Worm (Caenorhabditis elegans) whole organism, young adult: ENCODE data around the gene egl-44.

Source experiments
- B0336.3 ChIP-seq: fragments of 200-800 bp; sonication (Bioruptor generic); IDR thresholded peaks from 2 replicates; pipeline ENCODE4 v1.3.6; 2022; ENCODE audit warnings: missing genetic modification characterization, missing compliant biosample characterization
- K12H6.12 ChIP-seq: fragments of 200-800 bp; sonication (Bioruptor generic); optimal IDR thresholded peaks from 2 replicates; lab custom pipeline; 2018; ENCODE audit warnings: mild to moderate bottlenecking, missing genetic modification characterization, missing compliant biosample characterization
- atf-7 ChIP-seq: sonication (generic microtip); optimal IDR thresholded peaks from 2 replicates; lab custom pipeline; 2017; ENCODE audit warnings: mild to moderate bottlenecking, missing genetic modification characterization, missing compliant biosample characterization
- ceh-79 ChIP-seq: sonication (generic microtip); optimal IDR thresholded peaks from 2 replicates; lab custom pipeline; 2017; ENCODE audit warnings: mild to moderate bottlenecking, missing genetic modification characterization, missing compliant biosample characterization
- die-1 ChIP-seq: sonication (generic microtip); optimal IDR thresholded peaks from 2 replicates; lab custom pipeline; 2016; ENCODE audit warnings: missing genotype, mild to moderate bottlenecking, missing genetic modification characterization, missing compliant biosample characterization
- hlh-26 ChIP-seq: fragments of 200-800 bp; sonication (Bioruptor generic); conservative IDR thresholded peaks from 2 replicates; pipeline ENCODE4 v1.3.6; 2022; ENCODE audit warnings: missing genetic modification reagents, missing genetic modification characterization, missing compliant biosample characterization
- lin-54 ChIP-seq: fragments of 200-800 bp; sonication (Bioruptor generic); optimal IDR thresholded peaks from 2 replicates; lab custom pipeline; 2018; ENCODE audit warnings: mild to moderate bottlenecking, missing genetic modification characterization, missing compliant biosample characterization
- lsl-1 ChIP-seq: fragments of 200-800 bp; sonication (Bioruptor generic); optimal IDR thresholded peaks from 2 replicates; lab custom pipeline; 2018; ENCODE audit warnings: mild to moderate bottlenecking, missing genetic modification characterization, moderate library complexity, missing compliant biosample characterization
- mes-4 ChIP-seq: sonication (generic microtip); optimal IDR thresholded peaks from 2 replicates; lab custom pipeline; 2016; ENCODE audit warnings: missing genotype, missing genetic modification characterization, missing compliant biosample characterization
- nfyb-1 ChIP-seq: fragments of 200-800 bp; sonication (Bioruptor generic); IDR thresholded peaks from 2 replicates; pipeline ENCODE4 v1.3.6; 2022; ENCODE audit warnings: missing genetic modification reagents, missing genetic modification characterization, missing compliant biosample characterization
- pha-4 ChIP-seq: fragments of 150-350 bp; sonication (generic microtip); optimal IDR thresholded peaks from 2 replicates; lab custom pipeline; 2014; ENCODE audit warnings: missing biosample characterization, missing genetic modification reagents, missing genetic modification characterization
- snpc-1.3 ChIP-seq: sonication (generic microtip); optimal IDR thresholded peaks from 2 replicates; lab custom pipeline; 2017; ENCODE audit warnings: missing genetic modification characterization, mild to moderate bottlenecking, missing compliant biosample characterization, antibody characterized with exemption, moderate library complexity, missing genotype, missing genetic modification reagents; ENCODE audit not compliant: insufficient read depth
- snpc-4 ChIP-seq, 5 experiments: fragments of 150-350 bp in 1 of 5; sonication (generic microtip) in 4 of 5; optimal IDR thresholded peaks; 2 replicates each; lab custom pipeline; 2014 to 2018; ENCODE audit warnings: missing genetic modification characterization in 5 of 5, missing biosample characterization in 3 of 5, antibody characterized with exemption in 2 of 5, mild to moderate bottlenecking in 2 of 5, missing compliant biosample characterization in 2 of 5, missing genotype in 2 of 5, moderate library complexity in 2 of 5, missing genetic modification reagents in 1 of 5
- unc-62 ChIP-seq: fragments of 150-350 bp; optimal IDR thresholded peaks from 2 replicates; lab custom pipeline; 2014; ENCODE audit warnings: missing biosample characterization, missing genetic modification reagents, missing genetic modification characterization

DNA sequence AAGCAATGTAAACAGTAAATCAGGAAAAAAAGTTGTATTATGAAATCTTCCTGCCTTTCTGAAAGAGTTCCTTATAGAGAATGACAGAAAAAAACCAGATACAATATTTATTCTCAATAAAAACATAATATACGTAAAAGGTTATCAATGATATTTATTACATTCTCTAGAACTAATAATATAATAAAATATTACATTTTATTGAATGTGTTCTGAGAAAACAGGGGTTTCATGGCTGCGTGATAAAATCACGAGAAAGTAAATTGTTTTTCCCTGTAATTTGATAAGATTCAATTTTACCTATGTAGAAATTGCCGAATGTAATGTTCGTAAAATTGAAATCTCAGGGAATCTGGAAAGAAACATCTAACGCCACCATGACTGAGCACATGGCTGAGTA, 36.4 kb downstream of the egl-44 start:
- no peak for TF ChIP-seq mes-4 (tag; lab: Kevin White, UChicago)
- TF ChIP-seq nfyb-1, result no peak
- no peak for TF ChIP-seq snpc-1.3 (tag; lab: Kevin White, UChicago)
- TF ChIP-seq unc-62 (GFP tag; lab: Kevin White, UChicago), result no peak
- TF ChIP-seq atf-7 (tag; lab: Kevin White, UChicago), result no peak
- no peak for TF ChIP-seq lsl-1
- no peak for TF ChIP-seq B0336.3 (GFP tag; lab: Robert Waterston, UW)
- no peak for TF ChIP-seq lin-54 (GFP tag; lab: Kevin White, UChicago)
- TF ChIP-seq ceh-79 (tag; lab: Kevin White, UChicago), result no peak
- TF ChIP-seq die-1, result no peak
- TF ChIP-seq K12H6.12 (tag; lab: Kevin White, UChicago), result no peak
- TF ChIP-seq hlh-26, result no peak
- TF ChIP-seq snpc-4 (GFP tag; optimal IDR thresholded peaks at IDR 0.05; lab: Kevin White, UChicago), result no peak
- TF ChIP-seq snpc-4 (tag; optimal IDR thresholded peaks at IDR 0.05; lab: Kevin White, UChicago), result no peak
- no peak for TF ChIP-seq pha-4 (tag; lab: Kevin White, UChicago)
